Worm (Caenorhabditis elegans) whole organism, L2 larva: ENCODE data around the gene egl-15.

Experiments used
- ceh-16 ChIP-seq: fragments of 150-350 bp; optimal IDR thresholded peaks from 2 replicates; lab custom pipeline; 2014; ENCODE audit warnings: missing biosample characterization, missing genetic modification characterization
- unc-62 ChIP-seq: fragments of 150-350 bp; optimal IDR thresholded peaks from 2 replicates; lab custom pipeline; 2014; ENCODE audit warnings: missing biosample characterization, missing genetic modification reagents, missing genetic modification characterization

DNA sequence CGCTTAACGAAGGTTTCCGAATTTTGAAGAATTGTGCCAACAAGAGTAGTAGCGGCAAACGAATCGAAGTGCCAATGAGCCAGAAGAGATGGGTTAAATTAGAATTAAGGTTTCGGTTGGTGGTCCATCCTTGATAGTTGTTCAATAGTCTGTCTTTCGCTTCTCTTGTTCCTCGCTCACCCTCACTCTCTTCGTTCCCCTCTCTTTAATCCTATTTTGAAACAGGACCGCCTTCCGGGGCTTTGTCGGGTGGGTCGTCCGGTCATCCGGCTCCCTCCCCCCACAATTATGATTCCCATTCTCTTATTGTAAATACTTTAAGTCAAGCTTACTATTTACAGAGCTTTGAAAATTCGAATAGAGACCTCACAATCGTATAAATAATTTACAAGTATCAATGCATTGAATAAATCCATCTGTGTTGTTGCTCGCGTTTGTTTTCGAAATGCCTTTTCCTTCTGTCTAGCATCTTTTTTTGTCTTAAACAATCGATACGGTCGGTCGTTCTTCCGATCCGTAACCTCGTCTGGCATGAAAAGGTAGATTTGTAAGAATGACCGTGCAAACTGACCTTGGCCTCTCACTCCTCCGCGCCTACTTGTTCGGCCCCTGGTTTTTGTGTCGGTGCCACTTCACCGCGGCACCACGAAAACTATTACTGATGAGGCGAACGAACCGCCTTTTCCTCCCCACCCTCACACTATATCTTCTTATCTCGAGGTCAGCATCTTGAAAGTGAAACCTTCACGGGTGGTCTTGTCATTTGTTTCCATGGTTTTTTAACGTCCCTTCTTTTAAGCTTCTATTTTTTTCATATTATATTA is 17.1 kb downstream of the egl-15 start:
- TF ChIP-seq unc-62 (GFP tag; lab: Kevin White, UChicago) (no peak), ceh-16 (peak; percentile 64)
